Fruit fly (Drosophila melanogaster): Measurements from ENCODE around the gene CG11857.

DNA sequence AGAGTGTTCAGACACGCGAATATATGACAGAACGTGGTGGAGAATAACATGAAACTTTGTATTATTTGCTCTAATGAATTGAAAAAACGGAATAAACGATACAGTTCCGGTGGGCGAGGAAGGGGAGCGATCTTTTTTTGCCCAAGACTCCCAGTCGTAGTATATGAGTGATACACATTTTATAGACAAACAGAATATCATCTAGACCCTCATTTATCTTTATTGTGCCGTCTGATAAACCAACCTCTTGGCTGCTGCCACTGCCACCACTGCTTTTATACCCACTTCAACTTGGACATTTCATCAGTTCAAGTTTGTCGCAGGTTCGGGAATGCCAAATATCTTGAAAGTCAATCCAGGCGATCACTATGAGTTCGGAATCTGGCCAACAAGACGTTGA is 42.7 kb upstream of the CG11857 start, which contains the start of gene CG31106:
- no peak for TF ChIP-seq Dll (GFP tag; IDR thresholded peaks at IDR 0.05; ENCODE audit: partially characterized antibody)
- no peak for TF ChIP-seq shn (GFP tag; optimal IDR thresholded peaks at IDR 0.05)
- TF ChIP-seq sob (GFP tag; IDR thresholded peaks at IDR 0.05), result no peak
- no peak for TF ChIP-seq z (GFP tag; IDR thresholded peaks at IDR 0.05)
- no peak for TF ChIP-seq E2f1 (GFP tag; IDR thresholded peaks at IDR 0.05)
- no peak for TF ChIP-seq hkb (optimal IDR thresholded peaks at IDR 0.05)
- TF ChIP-seq hkb (GFP tag; IDR thresholded peaks at IDR 0.05), result no peak
- no peak for TF ChIP-seq CG7963 (GFP tag; IDR thresholded peaks at IDR 0.05; ENCODE audit: partially characterized antibody)
- TF ChIP-seq tio (GFP tag; optimal IDR thresholded peaks at IDR 0.05), result no peak
- no peak for TF ChIP-seq CG4820 (GFP tag; optimal IDR thresholded peaks at IDR 0.05)
- no peak for TF ChIP-seq vfl (GFP tag; optimal IDR thresholded peaks at IDR 0.05)
- TF ChIP-seq CG10462 (GFP tag; optimal IDR thresholded peaks at IDR 0.05), result no peak
- TF ChIP-seq NC2α (GFP tag; optimal IDR thresholded peaks at IDR 0.05), result no peak
- no peak for TF ChIP-seq CG10979 (tag; optimal IDR thresholded peaks at IDR 0.05)
